Worm (Caenorhabditis elegans) whole organism, young adult: ENCODE data around the gene lipl-6.

ENCODE experiments used
- B0019.2 ChIP-seq: fragments of 200-800 bp; sonication (Bioruptor generic); conservative IDR thresholded peaks from 2 replicates; pipeline ENCODE4 v1.3.6; 2022; ENCODE audit warnings: missing genetic modification reagents, missing genetic modification characterization, missing compliant biosample characterization
- B0261.1 ChIP-seq: sonication (generic microtip); optimal IDR thresholded peaks from 2 replicates; lab custom pipeline; 2016; ENCODE audit warnings: mild to moderate bottlenecking, missing genetic modification characterization, moderate library complexity, missing compliant biosample characterization
- C06A6.2 ChIP-seq: fragments of 200-800 bp; sonication (Bioruptor generic); conservative IDR thresholded peaks from 2 replicates; pipeline ENCODE4 v1.3.6; 2022; ENCODE audit warnings: missing genetic modification characterization, missing compliant biosample characterization
- D2030.7 ChIP-seq: fragments of 200-800 bp; sonication (Bioruptor generic); IDR thresholded peaks from 2 replicates; pipeline ENCODE4 v1.3.6; 2022; ENCODE audit warnings: missing genetic modification reagents, missing genetic modification characterization, missing compliant biosample characterization
- F22D6.2 ChIP-seq: sonication (generic microtip); optimal IDR thresholded peaks from 2 replicates; lab custom pipeline; 2016; ENCODE audit warnings: mild to moderate bottlenecking, missing genetic modification characterization, missing compliant biosample characterization
- F23B12.7 ChIP-seq: sonication (generic microtip); optimal IDR thresholded peaks from 2 replicates; lab custom pipeline; 2017; ENCODE audit warnings: missing genetic modification characterization, mild to moderate bottlenecking, missing compliant biosample characterization, antibody characterized with exemption, moderate library complexity; ENCODE audit not compliant: insufficient read depth
- F37B4.10 ChIP-seq: fragments of 200-800 bp; sonication (Bioruptor generic); IDR thresholded peaks from 2 replicates; pipeline ENCODE4 v1.3.6; 2022; ENCODE audit warnings: missing genetic modification characterization, missing compliant biosample characterization
- F39B2.1 ChIP-seq: fragments of 200-800 bp; sonication (Bioruptor generic); IDR thresholded peaks from 2 replicates; pipeline ENCODE4 v1.3.6; 2022; ENCODE audit warnings: missing genetic modification reagents, missing genetic modification characterization, missing compliant biosample characterization
- F55B11.4 ChIP-seq: sonication (generic microtip); optimal IDR thresholded peaks from 2 replicates; lab custom pipeline; 2016; ENCODE audit warnings: missing compliant biosample characterization, missing genetic modification characterization, borderline replicate concordance; ENCODE audit not compliant: insufficient read depth
- T26A5.8 ChIP-seq: sonication (generic microtip); optimal IDR thresholded peaks from 2 replicates; lab custom pipeline; 2016; ENCODE audit warnings: missing genetic modification characterization, missing compliant biosample characterization
- akir-1 ChIP-seq: fragments of 200-800 bp; sonication (Bioruptor generic); optimal IDR thresholded peaks from 2 replicates; lab custom pipeline; 2018; ENCODE audit warnings: mild to moderate bottlenecking, missing genetic modification characterization, moderate library complexity, missing compliant biosample characterization
- atf-7 ChIP-seq: sonication (generic microtip); optimal IDR thresholded peaks from 2 replicates; lab custom pipeline; 2017; ENCODE audit warnings: mild to moderate bottlenecking, missing genetic modification characterization, missing compliant biosample characterization
- cebp-1 ChIP-seq, 2 experiments: fragments of 200-800 bp in 1 of 2; sonication (Bioruptor generic) in 1 of 2; sonication (generic microtip) in 1 of 2; IDR thresholded peaks in 1 of 2; optimal IDR thresholded peaks in 1 of 2; 2 replicates each; pipeline versions ENCODE4 v1.3.6 to Lab custom; 2017 to 2022; ENCODE audit warnings: missing compliant biosample characterization in 2 of 2, missing genetic modification characterization in 2 of 2, mild to moderate bottlenecking in 1 of 2, missing genetic modification reagents in 1 of 2, moderate library complexity in 1 of 2
- die-1 ChIP-seq: sonication (generic microtip); optimal IDR thresholded peaks from 2 replicates; lab custom pipeline; 2016; ENCODE audit warnings: missing genotype, mild to moderate bottlenecking, missing genetic modification characterization, missing compliant biosample characterization
- dox-1 ChIP-seq: fragments of 200-800 bp; sonication (Bioruptor generic); IDR thresholded peaks from 2 replicates; pipeline ENCODE4 v1.3.6; 2022; ENCODE audit warnings: missing genetic modification reagents, missing genetic modification characterization, missing compliant biosample characterization
- dpl-1 ChIP-seq: fragments of 150-350 bp; optimal IDR thresholded peaks from 2 replicates; lab custom pipeline; 2014; ENCODE audit warnings: missing biosample characterization, missing genetic modification reagents, missing genetic modification characterization
- efl-1 ChIP-seq: fragments of 150-350 bp; optimal IDR thresholded peaks from 2 replicates; lab custom pipeline; 2014; ENCODE audit warnings: missing biosample characterization, missing genetic modification reagents, missing genetic modification characterization
- ekl-4 ChIP-seq: fragments of 200-800 bp; sonication (Bioruptor generic); IDR thresholded peaks from 2 replicates; pipeline ENCODE4 v1.3.6; 2022; ENCODE audit warnings: missing genetic modification reagents, missing genetic modification characterization, missing compliant biosample characterization
- ets-4 ChIP-seq: fragments of 200-800 bp; sonication (Bioruptor generic); optimal IDR thresholded peaks from 2 replicates; lab custom pipeline; 2018; ENCODE audit warnings: mild to moderate bottlenecking, missing genetic modification characterization, missing compliant biosample characterization
- fkh-3 ChIP-seq: sonication (generic microtip); optimal IDR thresholded peaks from 2 replicates; lab custom pipeline; 2016; ENCODE audit warnings: mild to moderate bottlenecking, missing genetic modification characterization, missing compliant biosample characterization
- gei-17 ChIP-seq: fragments of 200-800 bp; sonication (Bioruptor generic); optimal IDR thresholded peaks from 2 replicates; lab custom pipeline; 2018; ENCODE audit warnings: mild to moderate bottlenecking, missing genetic modification characterization, missing compliant biosample characterization
- hrde-1 ChIP-seq: sonication (generic microtip); optimal IDR thresholded peaks from 2 replicates; lab custom pipeline; 2016; ENCODE audit warnings: missing genetic modification characterization, mild to moderate bottlenecking, missing compliant biosample characterization, moderate library complexity, missing genotype, missing genetic modification reagents, borderline replicate concordance
- lag-1 ChIP-seq: fragments of 200-800 bp; sonication (Bioruptor generic); IDR thresholded peaks from 2 replicates; pipeline ENCODE4 v1.3.6; 2022; ENCODE audit warnings: missing genetic modification reagents, missing genetic modification characterization, missing compliant biosample characterization
- lin-35 ChIP-seq, 3 experiments: fragments of 150-350 bp in 2 of 3; sonication (generic microtip) in 1 of 3; optimal IDR thresholded peaks; 2 replicates each; lab custom pipeline; 2014 to 2018; ENCODE audit warnings: missing biosample characterization in 3 of 3, missing genetic modification characterization in 3 of 3, missing genetic modification reagents in 3 of 3
- lin-40 ChIP-seq: sonication (generic microtip); optimal IDR thresholded peaks from 2 replicates; lab custom pipeline; 2016; ENCODE audit warnings: missing genetic modification characterization, mild to moderate bottlenecking, missing compliant biosample characterization, missing genotype, missing genetic modification reagents
- lin-54 ChIP-seq: fragments of 200-800 bp; sonication (Bioruptor generic); optimal IDR thresholded peaks from 2 replicates; lab custom pipeline; 2018; ENCODE audit warnings: mild to moderate bottlenecking, missing genetic modification characterization, missing compliant biosample characterization
- lsy-27 ChIP-seq: sonication (generic microtip); optimal IDR thresholded peaks from 2 replicates; lab custom pipeline; 2017; ENCODE audit warnings: missing genetic modification characterization, mild to moderate bottlenecking, missing compliant biosample characterization, antibody characterized with exemption, missing genotype, borderline replicate concordance; ENCODE audit not compliant: insufficient read depth
- madf-3 ChIP-seq: fragments of 200-800 bp; sonication (Bioruptor generic); IDR thresholded peaks from 2 replicates; pipeline ENCODE4 v1.3.6; 2022; ENCODE audit warnings: missing genetic modification reagents, missing genetic modification characterization, missing compliant biosample characterization
- madf-6 ChIP-seq: fragments of 200-800 bp; sonication (Bioruptor generic); IDR thresholded peaks from 2 replicates; pipeline ENCODE4 v1.3.6; 2022; ENCODE audit warnings: missing genetic modification reagents, missing genetic modification characterization, missing compliant biosample characterization
- nfya-1 ChIP-seq: sonication (generic microtip); optimal IDR thresholded peaks from 2 replicates; lab custom pipeline; 2017; ENCODE audit warnings: antibody characterized with exemption, missing compliant biosample characterization, missing genetic modification characterization, borderline replicate concordance; ENCODE audit not compliant: insufficient read depth
- nhr-120 ChIP-seq: fragments of 200-800 bp; sonication (Bioruptor generic); IDR thresholded peaks from 2 replicates; pipeline ENCODE4 v1.3.6; 2022; ENCODE audit warnings: missing genetic modification characterization, missing compliant biosample characterization
- pha-4 ChIP-seq: fragments of 150-350 bp; sonication (generic microtip); optimal IDR thresholded peaks from 2 replicates; lab custom pipeline; 2014; ENCODE audit warnings: missing biosample characterization, missing genetic modification reagents, missing genetic modification characterization
- rcor-1 ChIP-seq: fragments of 200-800 bp; sonication (Bioruptor generic); IDR thresholded peaks from 2 replicates; pipeline ENCODE4 v1.3.6; 2022; ENCODE audit warnings: missing genetic modification reagents, missing genetic modification characterization, missing compliant biosample characterization
- snpc-3.4 ChIP-seq: sonication (generic microtip); optimal IDR thresholded peaks from 2 replicates; lab custom pipeline; 2017; ENCODE audit warnings: missing genetic modification characterization, mild to moderate bottlenecking, missing compliant biosample characterization, antibody characterized with exemption, moderate library complexity, missing genotype, missing genetic modification reagents
- unc-130 ChIP-seq: sonication (generic microtip); optimal IDR thresholded peaks from 2 replicates; lab custom pipeline; 2016; ENCODE audit warnings: missing genetic modification reagents, missing genetic modification characterization, missing compliant biosample characterization
- zfh-2 ChIP-seq: fragments of 200-800 bp; sonication (Bioruptor generic); conservative IDR thresholded peaks from 2 replicates; pipeline ENCODE4 v1.3.6; 2022; ENCODE audit warnings: missing genetic modification reagents, missing genetic modification characterization, missing compliant biosample characterization
- zim-3 ChIP-seq: sonication (generic microtip); optimal IDR thresholded peaks from 2 replicates; lab custom pipeline; 2017; ENCODE audit warnings: mild to moderate bottlenecking, missing genetic modification characterization, moderate library complexity, missing compliant biosample characterization
- ztf-26 ChIP-seq: sonication (generic microtip); optimal IDR thresholded peaks from 2 replicates; lab custom pipeline; 2017; ENCODE audit warnings: missing genetic modification characterization, missing compliant biosample characterization

lipl-6 gene

DNA sequence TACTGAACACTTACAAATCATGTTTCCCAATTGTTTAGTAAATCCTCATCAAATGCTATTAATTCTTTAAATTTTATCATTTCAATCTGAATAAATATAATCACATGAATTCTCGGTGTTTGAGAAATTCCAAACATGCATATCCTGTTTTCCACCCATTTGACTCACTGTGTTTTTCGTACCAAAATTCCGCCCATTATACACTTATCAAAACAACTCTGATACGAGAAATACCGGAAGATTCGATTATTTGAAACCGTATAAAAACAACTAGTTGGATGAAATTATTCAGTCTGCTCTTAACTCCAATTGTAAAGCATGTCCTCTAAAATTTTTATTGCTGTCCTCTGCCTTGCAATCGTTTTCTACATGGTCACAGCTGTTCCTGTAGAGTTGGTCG is 14.1 kb upstream of the lipl-6 start, which contains the start of gene Y57E12B.1:
Y57E12B.1 (plus strand) TSS at position 301 of the 400 bp plus-strand sequence.
- TF ChIP-seq B0261.1 (tag; lab: Kevin White, UChicago): no peak
- TF ChIP-seq F23B12.7 (tag; lab: Kevin White, UChicago): no peak
- no peak for TF ChIP-seq snpc-3.4 (tag; lab: Kevin White, UChicago)
- no peak for TF ChIP-seq madf-3 (GFP tag; lab: Robert Waterston, UW)
- no peak for TF ChIP-seq pha-4 (tag; lab: Kevin White, UChicago)
- TF ChIP-seq hrde-1: no peak

DNA sequence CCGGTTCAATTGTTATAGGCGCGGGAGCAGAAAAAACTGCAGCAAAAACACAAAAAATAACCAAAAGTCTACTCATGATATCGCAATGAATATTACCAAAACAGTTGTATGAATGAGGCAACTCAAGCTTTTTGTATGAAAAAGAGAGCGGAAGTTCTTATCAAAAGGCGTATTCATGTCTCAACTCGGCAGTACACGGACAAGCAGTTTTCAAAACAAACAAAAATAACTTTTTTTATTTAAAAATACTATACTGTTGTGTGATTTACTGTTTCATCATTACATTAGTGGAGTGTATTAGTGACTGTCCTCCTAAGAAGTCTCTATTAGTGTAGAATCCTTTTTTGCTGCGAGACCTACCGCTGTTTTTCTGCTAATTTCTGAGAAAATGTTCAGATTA is 13.3 kb upstream of the lipl-6 start, which contains the start of gene Y57E12B.4:
Y57E12B.4 (minus strand) TSS at position 101 of the 400 bp plus-strand sequence.
- TF ChIP-seq T26A5.8 (no peak), zim-3 (tag; lab: Kevin White, UChicago) (no peak), lag-1 (GFP tag; lab: Robert Waterston, UW) (no peak), lin-54 (GFP tag; lab: Kevin White, UChicago) (no peak), akir-1 (GFP tag; lab: Kevin White, UChicago) (no peak), ets-4 (no peak), F22D6.2 (tag; lab: Kevin White, UChicago) (no peak)

DNA sequence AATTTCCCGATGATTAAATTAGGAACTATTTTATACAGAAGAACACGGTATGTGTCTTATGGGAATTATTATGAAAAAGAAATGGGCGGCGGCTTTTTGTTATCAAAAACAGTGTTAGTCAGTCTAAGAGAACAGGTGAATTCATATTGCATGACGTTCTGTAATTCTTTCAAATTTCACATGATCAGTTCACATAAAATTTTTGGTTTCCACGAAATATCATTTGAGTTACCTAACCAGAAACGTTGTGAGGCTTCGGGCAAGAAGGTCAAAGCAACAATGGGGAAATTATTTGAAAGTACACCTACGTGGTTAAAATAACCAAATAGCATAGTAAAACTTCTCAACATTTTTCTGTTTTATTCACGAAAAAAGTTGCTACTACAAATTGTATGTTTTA is 1.8 kb upstream of the lipl-6 start, which contains the start of gene Y57E12B.10:
Y57E12B.10 (minus strand) TSS at position 101 of the 400 bp plus-strand sequence.
- TF ChIP-seq gei-17 (GFP tag; lab: Kevin White, UChicago) (no peak), fkh-3 (tag; lab: Kevin White, UChicago) (no peak), unc-130 (GFP tag; lab: Kevin White, UChicago) (no peak), rcor-1 (no peak), F39B2.1 (GFP tag; lab: Robert Waterston, UW) (no peak), nfya-1 (tag; lab: Kevin White, UChicago) (no peak), F37B4.10 (GFP tag; lab: Robert Waterston, UW) (no peak), dpl-1 (no peak), madf-3 (GFP tag; lab: Robert Waterston, UW) (no peak), dox-1 (GFP tag; lab: Robert Waterston, UW) (no peak), hrde-1 (no peak), atf-7 (no peak), ekl-4 (no peak), madf-6 (GFP tag; lab: Robert Waterston, UW) (no peak), lin-40 (tag; lab: Kevin White, UChicago) (no peak), cebp-1 (GFP tag; IDR thresholded peaks at IDR 0.05; lab: Robert Waterston, UW) (no peak), cebp-1 (tag; optimal IDR thresholded peaks at IDR 0.05; lab: Kevin White, UChicago) (no peak), D2030.7 (GFP tag; lab: Robert Waterston, UW) (no peak)

DNA sequence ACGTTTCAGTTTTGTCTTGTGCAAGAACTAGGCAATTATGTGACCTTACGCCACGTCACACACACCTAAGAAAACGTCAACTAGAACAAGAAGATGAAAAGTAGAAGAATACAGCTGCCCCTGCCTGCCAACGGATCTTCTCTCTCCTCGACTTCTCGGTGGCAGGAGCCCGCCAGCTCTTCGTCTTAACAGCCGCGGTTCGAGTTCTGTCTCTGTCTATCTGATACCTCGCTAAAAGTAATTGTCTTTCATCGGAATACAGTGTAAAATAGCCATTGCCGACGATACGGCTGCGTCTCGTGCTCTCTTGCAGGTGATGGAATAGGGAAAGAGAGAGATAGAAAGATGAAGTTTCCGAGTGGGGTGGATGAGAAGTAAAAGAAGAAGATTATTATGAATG is 3.8 kb downstream of the lipl-6 start:
- no peak for TF ChIP-seq ztf-26 (tag; lab: Kevin White, UChicago)
- peak; percentile 59 for TF ChIP-seq zfh-2 (GFP tag; lab: Robert Waterston, UW)

DNA sequence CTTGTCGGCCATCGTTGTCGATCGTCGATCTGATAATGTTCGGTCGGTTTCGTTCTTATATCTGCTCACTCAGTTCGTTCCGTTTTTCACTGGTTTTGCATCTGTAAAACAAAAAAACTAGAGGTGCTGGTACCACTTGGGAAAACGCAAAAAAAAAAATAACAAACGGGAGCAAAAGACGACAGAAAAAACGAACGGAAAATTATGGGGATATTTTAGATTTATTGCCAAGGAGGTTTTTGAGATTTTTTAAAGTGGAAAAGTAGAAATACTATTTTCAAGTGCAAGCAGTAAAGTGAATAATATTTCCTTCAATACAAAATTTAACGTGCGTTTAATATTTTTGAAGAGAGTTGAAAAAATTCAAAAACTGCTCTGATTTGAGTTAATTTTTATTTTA is 5.2 kb downstream of the lipl-6 start, which contains the start of gene unc-68:
unc-68 (minus strand) TSS at position 101 of the 400 bp plus-strand sequence.
- TF ChIP-seq C06A6.2 (GFP tag; lab: Robert Waterston, UW) (no peak), die-1 (tag; lab: Kevin White, UChicago) (no peak), nhr-120 (GFP tag; lab: Robert Waterston, UW) (no peak), B0019.2 (GFP tag; lab: Robert Waterston, UW) (no peak), lsy-27 (tag; lab: Kevin White, UChicago) (no peak), lin-35 (GFP tag; optimal IDR thresholded peaks at IDR 0.05; lab: Kevin White, UChicago) (no peak), efl-1 (no peak), F55B11.4 (tag; lab: Kevin White, UChicago) (no peak), lin-40 (tag; lab: Kevin White, UChicago) (no peak)
- TF ChIP-seq, all 124 proteins: peak for 0
